Fruit fly (Drosophila melanogaster) Kc167 (cell line): ENCODE data around the gene CG1492.

ENCODE experiments used
- Myc ChIP-seq: fragments of >200 bp; optimal IDR thresholded peaks from 2 replicates; lab custom pipeline; 2017; ENCODE audit warnings: missing external identifiers
- Sin3A ChIP-seq: fragments of >200 bp; optimal IDR thresholded peaks from 2 replicates; lab custom pipeline; 2018; ENCODE audit warnings: missing external identifiers
- h ChIP-seq: fragments of >200 bp; optimal IDR thresholded peaks from 3 replicates; lab custom pipeline; 2018; ENCODE audit warnings: missing external identifiers
- insv ChIP-seq: fragments of >200 bp; optimal IDR thresholded peaks from 3 replicates; lab custom pipeline; 2018; ENCODE audit warnings: missing external identifiers
- psq ChIP-seq: fragments of >200 bp; optimal IDR thresholded peaks from 2 replicates; lab custom pipeline; 2017; ENCODE audit warnings: missing external identifiers
- ttk ChIP-seq: sonication (Bioruptor generic); optimal IDR thresholded peaks from 2 replicates; lab custom pipeline; 2017; ENCODE audit warnings: missing external identifiers

The CG1492 gene

dm6 chrX:12020857-12021256 is 8.8 kb upstream of the CG1492 start, which contains the start of gene Tango4:
Gene Tango4 (plus strand): TSS chrX:12021068.
- no peak for TF ChIP-seq Sin3A
- TF ChIP-seq psq (lab: Kevin White, UChicago), result no peak
- TF ChIP-seq h (lab: Kevin White, UChicago), result no peak
- no peak for TF ChIP-seq Myc

dm6 chrX:12018440-12019101 is 6.6 kb upstream of the CG1492 start, which contains the start of gene Lsm12a:
Gene Lsm12a (plus strand): TSS chrX:12018640.
- TF ChIP-seq insv (lab: Kevin White, UChicago) (no peak), Myc (no peak), ttk (no peak)

dm6 chrX:12017815-12018439 is 5.9 kb upstream of the CG1492 start, which contains the start of gene Chrac-16:
Gene Chrac-16 (minus strand): TSS chrX:12017961.
- TF ChIP-seq Myc (no peak), insv (lab: Kevin White, UChicago) (no peak), Sin3A (no peak), ttk (no peak), psq (lab: Kevin White, UChicago) (no peak), h (lab: Kevin White, UChicago) (no peak)

- TF ChIP-seq h (lab: Kevin White, UChicago) (no peak), Myc (no peak), ttk (no peak), psq (lab: Kevin White, UChicago) (no peak), Sin3A (no peak), insv (lab: Kevin White, UChicago) (no peak)
Observed at dm6 chrX:12014800-12015389, 2.9 kb upstream of the CG1492 start.

dm6 chrX:12014131-12014530 is 2.1 kb upstream of the CG1492 start:
- TF ChIP-seq Sin3A (no peak), insv (lab: Kevin White, UChicago) (no peak)

dm6 chrX:12013098-12013493 is 1.1 kb upstream of the CG1492 start:
- TF ChIP-seq ttk (no peak), insv (lab: Kevin White, UChicago) (no peak), Sin3A (no peak), h (lab: Kevin White, UChicago) (no peak), Myc (no peak), psq (lab: Kevin White, UChicago) (no peak)

dm6 chrX:12007593-12007992 is 4.4 kb downstream of the CG1492 start:
- TF ChIP-seq Myc (no peak), h (lab: Kevin White, UChicago) (no peak), ttk (no peak), insv (lab: Kevin White, UChicago) (no peak), Sin3A (no peak), psq (lab: Kevin White, UChicago) (no peak)

dm6 chrX:12006678-12007441 is 5.2 kb downstream of the CG1492 start, which contains the start of gene CG1806:
Gene CG1806 (plus strand): TSS chrX:12007176.
- TF ChIP-seq insv (lab: Kevin White, UChicago), result no peak
- no peak for TF ChIP-seq Myc
- TF ChIP-seq h (lab: Kevin White, UChicago), result no peak
- no peak for TF ChIP-seq psq (lab: Kevin White, UChicago)
- TF ChIP-seq Sin3A, result no peak
- no peak for TF ChIP-seq ttk

dm6 chrX:12004395-12004768 is 7.6 kb downstream of the CG1492 start:
- TF ChIP-seq Sin3A (no peak), Myc (no peak), ttk (no peak), h (lab: Kevin White, UChicago) (no peak), psq (lab: Kevin White, UChicago) (no peak), insv (lab: Kevin White, UChicago) (no peak)

dm6 chrX:12003437-12004394 is 8.3 kb downstream of the CG1492 start, which contains the start of gene fw:
Gene fw (minus strand): TSS chrX:12003914.
- TF ChIP-seq Myc (no peak), Sin3A (no peak), insv (lab: Kevin White, UChicago) (no peak), psq (lab: Kevin White, UChicago) (no peak), h (lab: Kevin White, UChicago) (no peak), ttk (no peak)

- TF ChIP-seq psq (lab: Kevin White, UChicago) (no peak), insv (lab: Kevin White, UChicago) (no peak), h (lab: Kevin White, UChicago) (no peak), Myc (no peak), ttk (no peak), Sin3A (no peak)
Observed at dm6 chrX:12001005-12001404, 11.0 kb downstream of the CG1492 start.
